Fruit fly (Drosophila melanogaster) whole organism, embryonic: ENCODE measurements around the gene CG4953.

ENCODE experiments used
- ATbp ChIP-seq: fragments of 200-800 bp; sonication (Bioruptor generic); optimal IDR thresholded peaks from 2 replicates; lab custom pipeline; 2017; ENCODE audit warnings: missing biosample characterization, mild to moderate bottlenecking, missing genetic modification characterization, missing genetic modification reagents
- Abd-B ChIP-seq: fragments of 200-800 bp; sonication (Bioruptor generic); optimal IDR thresholded peaks from 2 replicates; lab custom pipeline; 2018; ENCODE audit warnings: missing biosample characterization, mild to moderate bottlenecking, missing genetic modification characterization, moderate library complexity
- Awh ChIP-seq: fragments of 200-800 bp; sonication (Bioruptor generic); IDR thresholded peaks from 2 replicates; pipeline ENCODE4, ENCODE4 v1.3.6; 2022; ENCODE audit warnings: missing biosample characterization, missing genetic modification characterization
- B-H1 ChIP-seq: fragments of 200-800 bp; sonication (Bioruptor generic); IDR thresholded peaks from 3 replicates; pipeline ENCODE4 v1.3.6; 2022; ENCODE audit warnings: missing biosample characterization, missing genetic modification characterization
- CG10147 ChIP-seq: fragments of 200-800 bp; sonication (Bioruptor generic); optimal IDR thresholded peaks from 2 replicates; lab custom pipeline; 2019; ENCODE audit warnings: missing biosample characterization, mild to moderate bottlenecking, missing genetic modification characterization, moderate library complexity
- CG12071 ChIP-seq: fragments of 200-800 bp; sonication (Bioruptor generic); optimal IDR thresholded peaks from 3 replicates; lab custom pipeline; 2018; ENCODE audit warnings: missing biosample characterization, mild to moderate bottlenecking, missing genetic modification characterization
- CG12744 ChIP-seq: fragments of 200-800 bp; sonication (Bioruptor generic); optimal IDR thresholded peaks from 2 replicates; lab custom pipeline; 2016; ENCODE audit warnings: missing biosample characterization, missing genetic modification characterization
- CG15269 ChIP-seq: fragments of 200-800 bp; sonication (Bioruptor generic); optimal IDR thresholded peaks from 2 replicates; lab custom pipeline; 2018; ENCODE audit warnings: missing biosample characterization, mild to moderate bottlenecking, missing genetic modification characterization, moderate library complexity
- CG17186 ChIP-seq: fragments of 200-800 bp; sonication (Bioruptor generic); optimal IDR thresholded peaks from 3 replicates; lab custom pipeline; 2017; ENCODE audit warnings: missing biosample characterization, missing genetic modification reagents, missing genetic modification characterization
- CG33213 ChIP-seq: fragments of 200-800 bp; sonication (Bioruptor generic); optimal IDR thresholded peaks from 3 replicates; lab custom pipeline; 2016; ENCODE audit warnings: missing biosample characterization, missing genetic modification characterization
- CG33557 ChIP-seq: fragments of 200-800 bp; sonication (Bioruptor generic); optimal IDR thresholded peaks from 2 replicates; lab custom pipeline; 2019; ENCODE audit warnings: missing biosample characterization, mild to moderate bottlenecking, missing genetic modification characterization, moderate library complexity
- CG4282 ChIP-seq: fragments of 200-800 bp; sonication (Bioruptor generic); optimal IDR thresholded peaks from 2 replicates; lab custom pipeline; 2016; ENCODE audit warnings: missing biosample characterization, missing genetic modification characterization
- CG4730 ChIP-seq: fragments of 200-800 bp; sonication (Bioruptor generic); IDR thresholded peaks from 2 replicates; pipeline ENCODE4 v1.3.6; 2022; ENCODE audit warnings: missing biosample characterization, missing genetic modification characterization
- CG4854 ChIP-seq: fragments of 200-800 bp; sonication (Bioruptor generic); optimal IDR thresholded peaks from 2 replicates; lab custom pipeline; 2016; ENCODE audit warnings: missing biosample characterization, missing genetic modification characterization, inconsistent platforms
- CG7786 ChIP-seq: fragments of 200-800 bp; sonication (Bioruptor generic); optimal IDR thresholded peaks from 2 replicates; lab custom pipeline; 2016; ENCODE audit warnings: missing biosample characterization, missing genetic modification characterization
- CG8765 ChIP-seq: fragments of 200-800 bp; sonication (Bioruptor generic); IDR thresholded peaks from 2 replicates; pipeline ENCODE4 v1.3.6; 2022; ENCODE audit warnings: missing biosample characterization, missing genetic modification characterization
- Dad ChIP-seq: fragments of 200-800 bp; sonication (Bioruptor generic); optimal IDR thresholded peaks from 3 replicates; lab custom pipeline; 2016; ENCODE audit warnings: missing biosample characterization, missing genetic modification characterization
- Dek ChIP-seq: fragments of 200-800 bp; sonication (Bioruptor generic); optimal IDR thresholded peaks from 3 replicates; lab custom pipeline; 2019; ENCODE audit warnings: missing biosample characterization, mild to moderate bottlenecking, missing genetic modification characterization, moderate library complexity
- Dip3 ChIP-seq: fragments of 200-800 bp; sonication (Bioruptor generic); optimal IDR thresholded peaks from 3 replicates; lab custom pipeline; 2016; ENCODE audit warnings: missing biosample characterization, missing genetic modification characterization
- Doc2 ChIP-seq: fragments of 200-800 bp; sonication (Bioruptor generic); IDR thresholded peaks from 2 replicates; pipeline ENCODE4 v1.3.6; 2022; ENCODE audit warnings: missing biosample characterization, missing genetic modification characterization
- Doc3 ChIP-seq: fragments of 200-800 bp; sonication (Bioruptor generic); IDR thresholded peaks from 3 replicates; pipeline ENCODE4 v1.3.6; 2022; ENCODE audit warnings: missing biosample characterization, missing genetic modification characterization; ENCODE audit not compliant: partially characterized antibody
- E2f1 ChIP-seq: fragments of 200-800 bp; sonication (Bioruptor generic); IDR thresholded peaks from 2 replicates; pipeline ENCODE4 v1.3.6; 2022; ENCODE audit warnings: missing biosample characterization, missing genetic modification characterization
- Eip74EF ChIP-seq, 2 experiments: fragments of 200-800 bp in 1 of 2; fragments of >200 bp in 1 of 2; sonication (Bioruptor generic) in 1 of 2; optimal IDR thresholded peaks; 2 replicates each; lab custom pipeline; 2017 to 2019; ENCODE audit warnings: missing biosample characterization in 2 of 2, missing genetic modification characterization in 2 of 2, mild to moderate bottlenecking in 1 of 2, moderate library complexity in 1 of 2
- Lpt ChIP-seq: fragments of >200 bp; optimal IDR thresholded peaks from 2 replicates; lab custom pipeline; 2018; ENCODE audit warnings: missing biosample characterization, missing genetic modification characterization
- Med ChIP-seq: fragments of 200-800 bp; sonication (Bioruptor generic); peaks from one replicate; lab custom pipeline; 2016; ENCODE audit warnings: missing biosample characterization, missing genetic modification characterization, mild to moderate bottlenecking, inconsistent platforms, moderate library complexity
- Myb ChIP-seq: fragments of 200-800 bp; sonication (Bioruptor generic); optimal IDR thresholded peaks from 2 replicates; lab custom pipeline; 2016; ENCODE audit warnings: missing biosample characterization, missing genetic modification characterization
- NC2β ChIP-seq: fragments of 200-800 bp; sonication (Bioruptor generic); optimal IDR thresholded peaks from 2 replicates; lab custom pipeline; 2016; ENCODE audit warnings: missing biosample characterization, missing genetic modification characterization
- Nf-YB ChIP-seq: fragments of 200-800 bp; sonication (Bioruptor generic); optimal IDR thresholded peaks from 3 replicates; lab custom pipeline; 2019; ENCODE audit warnings: missing biosample characterization, mild to moderate bottlenecking, missing genetic modification characterization, moderate library complexity
- Rx ChIP-seq: fragments of 200-800 bp; sonication (Bioruptor generic); IDR thresholded peaks from 2 replicates; pipeline ENCODE4 v1.3.6; 2022; ENCODE audit warnings: missing biosample characterization, missing genetic modification characterization
- Vsx1 ChIP-seq: fragments of 200-800 bp; sonication (Bioruptor generic); optimal IDR thresholded peaks from 2 replicates; lab custom pipeline; 2017; ENCODE audit warnings: missing biosample characterization, mild to moderate bottlenecking, missing genetic modification characterization, missing genetic modification reagents
- ab ChIP-seq: fragments of 200-800 bp; sonication (Bioruptor generic); optimal IDR thresholded peaks from 2 replicates; lab custom pipeline; 2016; ENCODE audit warnings: missing biosample characterization, missing genetic modification characterization
- ac ChIP-seq: fragments of 200-800 bp; sonication (Bioruptor generic); optimal IDR thresholded peaks from 3 replicates; lab custom pipeline; 2017; ENCODE audit warnings: missing biosample characterization, mild to moderate bottlenecking, missing genetic modification characterization
- ara ChIP-seq: fragments of 200-800 bp; sonication (Bioruptor generic); IDR thresholded peaks from 2 replicates; pipeline ENCODE4 v1.3.6; 2022; ENCODE audit warnings: missing biosample characterization, missing genetic modification characterization
- ase ChIP-seq: fragments of 200-800 bp; sonication (Bioruptor generic); IDR thresholded peaks from 3 replicates; pipeline ENCODE4 v1.3.6; 2022; ENCODE audit warnings: missing biosample characterization, missing genetic modification characterization
- bigmax ChIP-seq: fragments of 200-800 bp; sonication (Bioruptor generic); optimal IDR thresholded peaks from 2 replicates; lab custom pipeline; 2018; ENCODE audit warnings: missing biosample characterization, mild to moderate bottlenecking, missing genetic modification characterization
- chm ChIP-seq: fragments of 200-800 bp; sonication (Bioruptor generic); IDR thresholded peaks from 2 replicates; pipeline ENCODE4 v1.3.6; 2022; ENCODE audit warnings: missing biosample characterization, missing genetic modification characterization
- eve ChIP-seq, 2 experiments: fragments of >200 bp; optimal IDR thresholded peaks; 2 replicates each; lab custom pipeline; 2017; ENCODE audit warnings: missing biosample characterization in 2 of 2, missing genetic modification characterization in 2 of 2
- fd102C ChIP-seq: fragments of 200-800 bp; sonication (Bioruptor generic); optimal IDR thresholded peaks from 2 replicates; lab custom pipeline; 2018; ENCODE audit warnings: missing biosample characterization, mild to moderate bottlenecking, missing genetic modification characterization, moderate library complexity
- fd96Cb ChIP-seq: fragments of 200-800 bp; sonication (Bioruptor generic); optimal IDR thresholded peaks from 2 replicates; lab custom pipeline; 2018; ENCODE audit warnings: missing biosample characterization, mild to moderate bottlenecking, missing genetic modification characterization, moderate library complexity
- gce ChIP-seq: fragments of 200-800 bp; sonication (Bioruptor generic); IDR thresholded peaks from 3 replicates; pipeline ENCODE4 v1.3.6; 2022; ENCODE audit warnings: missing biosample characterization, missing genetic modification characterization
- insv ChIP-seq, 2 experiments: fragments of 200-800 bp; sonication (Bioruptor generic); optimal IDR thresholded peaks; 3 replicates each; lab custom pipeline; 2016 to 2018; ENCODE audit warnings: missing biosample characterization in 2 of 2, missing genetic modification characterization in 2 of 2
- jigr1 ChIP-seq: fragments of 200-800 bp; sonication (Bioruptor generic); IDR thresholded peaks from 3 replicates; pipeline ENCODE4 v1.3.6; 2022; ENCODE audit warnings: missing biosample characterization, missing genetic modification characterization
- onecut ChIP-seq: fragments of 200-800 bp; sonication (Bioruptor generic); IDR thresholded peaks from 2 replicates; pipeline ENCODE4 v1.3.6; 2022; ENCODE audit warnings: missing biosample characterization, missing genetic modification characterization
- org-1 ChIP-seq: fragments of 200-800 bp; sonication (Bioruptor generic); optimal IDR thresholded peaks from 2 replicates; lab custom pipeline; 2017; ENCODE audit warnings: missing biosample characterization, missing genetic modification characterization
- pan ChIP-seq, 4 experiments: fragments of >200 bp in 3 of 4; fragments of 200-800 bp in 1 of 4; sonication (Bioruptor generic) in 1 of 4; optimal IDR thresholded peaks in 3 of 4; IDR thresholded peaks in 1 of 4; 2 replicates each; pipeline versions ENCODE4 v1.3.6 to Lab custom; 2017 to 2022; ENCODE audit warnings: missing biosample characterization in 2 of 4, missing genetic modification characterization in 2 of 4, mixed read lengths in 1 of 4
- sd ChIP-seq: fragments of 200-800 bp; sonication (Bioruptor generic); optimal IDR thresholded peaks from 3 replicates; lab custom pipeline; 2018; ENCODE audit warnings: missing biosample characterization, mild to moderate bottlenecking, missing genetic modification characterization, moderate library complexity
- shn ChIP-seq: fragments of 200-800 bp; sonication (Bioruptor generic); optimal IDR thresholded peaks from 3 replicates; lab custom pipeline; 2016; ENCODE audit warnings: missing biosample characterization, missing genetic modification characterization
- sim ChIP-seq: fragments of 200-800 bp; sonication (Bioruptor generic); IDR thresholded peaks from 2 replicates; pipeline ENCODE4 v1.3.6; 2022; ENCODE audit warnings: missing biosample characterization, missing genetic modification characterization
- tna ChIP-seq: fragments of 200-800 bp; sonication (Bioruptor generic); IDR thresholded peaks from 2 replicates; pipeline ENCODE4 v1.3.6; 2022; ENCODE audit warnings: missing biosample characterization, missing genetic modification characterization; ENCODE audit not compliant: partially characterized antibody
- vfl ChIP-seq: fragments of 200-800 bp; sonication (Bioruptor generic); optimal IDR thresholded peaks from 2 replicates; lab custom pipeline; 2016; ENCODE audit warnings: missing biosample characterization, missing genetic modification characterization
- yki ChIP-seq: fragments of >200 bp; optimal IDR thresholded peaks from 3 replicates; lab custom pipeline; 2018
- zen ChIP-seq: fragments of 200-800 bp; sonication (Bioruptor generic); optimal IDR thresholded peaks from 3 replicates; lab custom pipeline; 2018; ENCODE audit warnings: missing biosample characterization, mild to moderate bottlenecking, missing genetic modification characterization, moderate library complexity

The CG4953 gene

DNA sequence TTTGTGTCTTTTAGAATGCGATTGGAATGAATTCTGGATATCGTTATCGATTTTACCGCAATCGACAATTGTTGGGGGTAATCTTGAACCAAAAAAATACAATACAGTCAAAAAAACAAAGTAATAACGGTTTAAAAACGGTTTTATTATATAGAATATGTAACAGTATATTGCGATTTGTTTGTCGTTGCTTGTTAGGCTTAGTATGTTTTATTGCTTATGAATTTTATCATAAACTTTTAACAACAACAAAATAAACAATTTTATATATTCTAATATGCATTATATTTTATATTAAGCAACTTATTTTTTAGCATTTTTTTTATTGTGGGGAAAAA is 33.3 kb downstream of the CG4953 start, which contains the start of gene CYLD (continued):
- TF ChIP-seq CG4282 (GFP tag; lab: Kevin White, UChicago) (no peak), Dek (no peak), CG8765 (GFP tag; lab: Robert Waterston, UW) (no peak), CG33213 (GFP tag; lab: Kevin White, UChicago) (no peak), B-H1 (GFP tag; lab: Robert Waterston, UW) (peak; percentile 61; the same call in 1 of the 3 replicates), chm (GFP tag; lab: Robert Waterston, UW) (no peak), Dad (GFP tag; lab: Kevin White, UChicago) (no peak), tna (GFP tag; lab: Robert Waterston, UW) (no peak), CG15269 (tag; lab: Kevin White, UChicago) (peak; percentile 81), eve (GFP tag; optimal IDR thresholded peaks at IDR 0.05; lab: Kevin White, UChicago) (no peak), ara (GFP tag; lab: Robert Waterston, UW) (peak; percentile 55; the same call in 1 of the 2 replicates), fd96Cb (peak; percentile 54), Doc2 (GFP tag; lab: Robert Waterston, UW) (no peak), sd (tag; lab: Kevin White, UChicago) (peak; percentile 65), E2f1 (GFP tag; lab: Robert Waterston, UW) (peak; percentile 51; the same call in 1 of the 2 replicates), jigr1 (GFP tag; lab: Robert Waterston, UW) (no peak), fd102C (GFP tag; lab: Kevin White, UChicago) (no peak), org-1 (GFP tag; lab: Kevin White, UChicago) (peak; percentile 32), NC2β (no peak), onecut (GFP tag; lab: Robert Waterston, UW) (peak; percentile 59), CG17186 (no peak), vfl (no peak), shn (GFP tag; lab: Kevin White, UChicago) (no peak), pan (optimal IDR thresholded peaks at IDR 0.05; lab: Kevin White, UChicago) (no peak), pan (GFP tag; optimal IDR thresholded peaks at IDR 0.05 in 1 of 2, IDR thresholded peaks at IDR 0.05 in 1 of 2) (peak in 1 of 2 experiments; percentile 77), Rx (GFP tag; lab: Robert Waterston, UW) (no peak), CG4730 (GFP tag; lab: Robert Waterston, UW) (no peak), Nf-YB (GFP tag; lab: Kevin White, UChicago) (peak; percentile 66), CG12744 (GFP tag; lab: Kevin White, UChicago) (no peak), CG4854 (GFP tag; lab: Kevin White, UChicago) (no peak), sim (GFP tag; lab: Robert Waterston, UW) (no peak), ac (GFP tag; lab: Kevin White, UChicago) (no peak), gce (GFP tag; lab: Robert Waterston, UW) (no peak), Med (GFP tag; lab: Kevin White, UChicago) (peak; percentile 83), ase (GFP tag; lab: Robert Waterston, UW) (no peak; the same call in 2 of the 3 replicates), CG7786 (GFP tag; lab: Kevin White, UChicago) (no peak), bigmax (no peak), Lpt (no peak), Vsx1 (GFP tag; lab: Kevin White, UChicago) (peak; percentile 15), CG33557 (peak; percentile 6), Myb (GFP tag; lab: Kevin White, UChicago) (no peak), ATbp (GFP tag; lab: Kevin White, UChicago) (peak; percentile 7), Awh (GFP tag; lab: Robert Waterston, UW) (no peak), Abd-B (GFP tag; lab: Kevin White, UChicago) (no peak), Dip3 (no peak), CG12071 (GFP tag; lab: Kevin White, UChicago) (no peak), yki (lab: Kevin White, UChicago) (no peak), ab (GFP tag; lab: Kevin White, UChicago) (no peak), CG10147 (GFP tag; lab: Kevin White, UChicago) (peak; percentile 61), zen (tag; lab: Kevin White, UChicago) (peak; percentile 62), insv (GFP tag; optimal IDR thresholded peaks at IDR 0.05; lab: Kevin White, UChicago) (no peak), Doc3 (no peak), Eip74EF (GFP tag; optimal IDR thresholded peaks at IDR 0.05; lab: Kevin White, UChicago) (peak in 1 of 2 experiments; percentile 64)
